Worm (Caenorhabditis elegans): ENCODE data around the gene Y32G9A.12.

Y32G9A.12 gene

ce11 chrV:1920105-1920504, at the start of gene Y32G9A.12:
Y32G9A.12 (minus strand) TSS chrV:1920205.
- TF ChIP-seq tbx-9 (tag; optimal IDR thresholded peaks at IDR 0.05; ENCODE audit: borderline replicate concordance) (no peak), F33H1.4 (GFP tag; IDR thresholded peaks at IDR 0.05) (no peak), zim-3 (tag; optimal IDR thresholded peaks at IDR 0.05) (no peak), Y53F4B.3 (GFP tag; IDR thresholded peaks at IDR 0.05) (no peak), let-607 (tag; optimal IDR thresholded peaks at IDR 0.05) (no peak), ztf-6 (GFP tag; IDR thresholded peaks at IDR 0.05) (no peak), ztf-22 (GFP tag; optimal IDR thresholded peaks at IDR 0.05) (no peak), sptf-2 (GFP tag; optimal IDR thresholded peaks at IDR 0.05) (no peak)

DNA sequence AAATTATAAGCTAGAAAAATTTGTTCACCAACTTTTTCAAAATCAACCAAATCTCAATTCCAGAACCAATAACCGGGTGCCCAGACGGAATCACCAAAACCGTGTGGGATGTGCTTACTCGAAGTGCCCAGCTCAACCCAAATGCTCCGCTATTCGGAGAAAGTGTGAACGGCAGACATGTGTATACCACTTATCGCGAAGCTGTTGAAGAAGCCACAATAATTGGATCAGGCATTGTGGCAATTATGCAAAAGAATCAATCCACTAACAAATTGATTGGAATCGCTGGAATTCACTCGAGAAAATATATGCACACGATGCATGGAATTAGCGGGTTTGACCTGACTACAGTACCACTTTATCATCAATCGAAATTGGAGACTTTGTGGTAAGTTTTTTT, 49.7 kb upstream of the Y32G9A.12 start:
- TF ChIP-seq sea-2 (GFP tag; IDR thresholded peaks at IDR 0.05) (no peak), C06A6.2 (GFP tag; conservative IDR thresholded peaks at IDR 0.05) (no peak), sptf-2 (GFP tag; optimal IDR thresholded peaks at IDR 0.05) (no peak), nhr-179 (tag; optimal IDR thresholded peaks at IDR 0.05) (no peak), Y53F4B.3 (GFP tag; IDR thresholded peaks at IDR 0.05) (no peak), unc-62 (GFP tag; optimal IDR thresholded peaks at IDR 0.05) (no peak), snpc-3.4 (tag; optimal IDR thresholded peaks at IDR 0.05) (no peak), cebp-2 (GFP tag; IDR thresholded peaks at IDR 0.05) (no peak), F10E7.11 (tag; optimal IDR thresholded peaks at IDR 0.05) (no peak), mcd-1 (GFP tag; IDR thresholded peaks at IDR 0.05) (no peak), F33H1.4 (GFP tag; IDR thresholded peaks at IDR 0.05) (no peak), Y67H2A.10 (GFP tag; conservative IDR thresholded peaks at IDR 0.05) (no peak), lsy-27 (tag; optimal IDR thresholded peaks at IDR 0.05; ENCODE audit: borderline replicate concordance, insufficient read depth) (no peak)

DNA sequence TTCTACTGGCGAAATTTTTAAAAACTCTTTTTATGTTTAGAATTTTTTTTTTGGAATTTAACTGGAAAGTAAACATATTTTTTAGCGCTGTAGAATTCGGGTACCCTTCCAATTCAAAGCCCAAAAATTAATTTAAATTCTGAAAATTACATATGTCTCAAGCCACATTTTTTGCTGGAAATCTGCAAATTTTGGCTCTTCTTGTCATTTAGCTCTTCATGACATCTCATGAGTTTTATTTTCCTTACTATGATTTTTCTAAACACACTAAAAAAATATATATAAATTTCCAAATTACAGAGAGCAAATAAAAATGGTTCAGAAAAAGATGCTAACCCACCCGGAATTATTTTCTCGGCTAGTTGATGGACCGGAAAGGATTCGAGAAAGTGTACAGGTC, 49.2 kb upstream of the Y32G9A.12 start, which contains the start of gene acs-3:
Gene acs-3, plus strand, starts transcription at position 301 of the 400 bp plus-strand sequence.
- no peak for TF ChIP-seq madf-6 (GFP tag; IDR thresholded peaks at IDR 0.05)
- no peak for TF ChIP-seq mel-28 (tag; optimal IDR thresholded peaks at IDR 0.05; ENCODE audit: borderline replicate concordance)
- TF ChIP-seq lin-26 (GFP tag; IDR thresholded peaks at IDR 0.05) = no peak
- no peak for TF ChIP-seq hmg-1.2 (GFP tag; IDR thresholded peaks at IDR 0.05)
- TF ChIP-seq ceh-79 (tag; optimal IDR thresholded peaks at IDR 0.05) = no peak
- no peak for TF ChIP-seq let-526 (GFP tag; IDR thresholded peaks at IDR 0.05)
- no peak for TF ChIP-seq F49E8.2 (tag; optimal IDR thresholded peaks at IDR 0.05; ENCODE audit: insufficient read depth)
- no peak for TF ChIP-seq snpc-3.4 (tag; optimal IDR thresholded peaks at IDR 0.05)
- no peak for TF ChIP-seq bed-1 (GFP tag; IDR thresholded peaks at IDR 0.05)

- TF ChIP-seq gei-17 (GFP tag; optimal IDR thresholded peaks at IDR 0.05) (no peak), nhr-80 (tag; optimal IDR thresholded peaks at IDR 0.05) (no peak), dox-1 (GFP tag; IDR thresholded peaks at IDR 0.05) (no peak), lin-26 (GFP tag; IDR thresholded peaks at IDR 0.05) (no peak), ztf-6 (GFP tag; IDR thresholded peaks at IDR 0.05) (no peak), mes-4 (tag; optimal IDR thresholded peaks at IDR 0.05) (no peak), D2030.7 (GFP tag; IDR thresholded peaks at IDR 0.05) (no peak), snpc-3.4 (tag; optimal IDR thresholded peaks at IDR 0.05) (no peak), attf-6 (GFP tag; IDR thresholded peaks at IDR 0.05) (no peak), fkh-3 (tag; optimal IDR thresholded peaks at IDR 0.05) (no peak), madf-6 (GFP tag; IDR thresholded peaks at IDR 0.05) (no peak), Y67H2A.10 (GFP tag; conservative IDR thresholded peaks at IDR 0.05) (no peak), bed-2 (GFP tag; IDR thresholded peaks at IDR 0.05) (no peak), B0019.2 (GFP tag; conservative IDR thresholded peaks at IDR 0.05) (no peak)
These were observed 48.8 kb upstream of the Y32G9A.12 start for ce11 chrV:1968809-1969208.

All from whole organism, young adult.